Worm (Caenorhabditis elegans): Measurements from ENCODE around the gene mtss-1.

ce11 chrIII:8719105-8719504 lies 49.0 kb upstream of the mtss-1 start:
- no peak for TF ChIP-seq ama-1 (optimal IDR thresholded peaks at IDR 0.05)
- TF ChIP-seq ceh-13 (GFP tag; optimal IDR thresholded peaks at IDR 0.05): no peak
- no peak for TF ChIP-seq flt-1 (GFP tag; IDR thresholded peaks at IDR 0.05)

Data from whole organism, early embryonic.